Worm (Caenorhabditis elegans): ENCODE measurements around the gene pipp-4P.
"Not testable (repeated sequence)": the region's sequence is repeated elsewhere in the genome, so short reads cannot be mapped to it uniquely, and the experiment has no call there.

ce11 chrIII:2846747-2847146, 27.7 kb downstream of the pipp-4P start, which contains the start of gene H34I24.1:
- TF ChIP-seq nhr-77 (tag; optimal IDR thresholded peaks at IDR 0.05); nhr-67 (tag; optimal IDR thresholded peaks at IDR 0.05); nfya-1 (tag; optimal IDR thresholded peaks at IDR 0.05; ENCODE audit: insufficient read depth): not testable (repeated sequence)
